Worm (Caenorhabditis elegans) whole organism, late embryonic: ENCODE measurements around the gene H08J19.1.

ENCODE experiments used
- ama-1 ChIP-seq: fragments of 150-350 bp; optimal IDR thresholded peaks from 2 replicates; lab custom pipeline; 2014
- ceh-18 ChIP-seq: sonication (generic microtip); optimal IDR thresholded peaks from 2 replicates; lab custom pipeline; 2016; ENCODE audit warnings: missing genetic modification characterization, missing compliant biosample characterization
- ceh-34 ChIP-seq: sonication (generic microtip); optimal IDR thresholded peaks from 2 replicates; lab custom pipeline; 2016; ENCODE audit warnings: mild to moderate bottlenecking, missing genetic modification characterization, missing compliant biosample characterization
- elt-4 ChIP-seq: sonication (generic microtip); optimal IDR thresholded peaks from 2 replicates; lab custom pipeline; 2016; ENCODE audit warnings: missing genetic modification characterization, missing compliant biosample characterization
- fkh-10 ChIP-seq: fragments of 150-350 bp; optimal IDR thresholded peaks from 2 replicates; lab custom pipeline; 2014; ENCODE audit warnings: missing biosample characterization, missing genetic modification reagents, missing genetic modification characterization
- lim-6 ChIP-seq: sonication (generic microtip); optimal IDR thresholded peaks from 2 replicates; lab custom pipeline; 2016; ENCODE audit warnings: missing genetic modification characterization, missing compliant biosample characterization
- nfya-1 ChIP-seq: sonication (generic microtip); optimal IDR thresholded peaks from 2 replicates; lab custom pipeline; 2017; ENCODE audit warnings: missing genetic modification characterization, mild to moderate bottlenecking, missing compliant biosample characterization, antibody characterized with exemption, moderate library complexity

DNA sequence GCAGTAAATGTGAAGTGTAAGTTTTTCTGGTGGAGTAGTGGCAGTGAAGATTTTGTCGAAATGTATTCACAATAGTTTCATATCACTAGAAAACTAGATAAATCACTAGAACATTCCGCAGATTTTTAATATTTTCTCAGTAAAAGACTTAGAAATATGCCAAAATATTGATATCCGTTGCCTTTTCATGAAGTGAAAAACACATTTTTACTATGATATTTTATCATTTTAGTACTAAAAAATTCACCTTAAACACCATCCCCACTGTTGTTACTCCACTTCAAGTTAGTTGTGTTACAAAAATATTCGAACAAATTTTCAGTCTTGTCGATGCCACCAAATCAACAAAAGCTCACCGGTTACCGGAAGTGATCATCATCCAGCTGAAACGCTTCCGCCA, 49.4 kb upstream of the H08J19.1 start:
- TF ChIP-seq lim-6 (tag; lab: Kevin White, UChicago) (no peak), elt-4 (no peak), nfya-1 (tag; lab: Kevin White, UChicago) (no peak), ceh-18 (tag; lab: Kevin White, UChicago) (no peak), ceh-34 (no peak), ama-1 (lab: Kevin White, UChicago) (no peak), fkh-10 (GFP tag; lab: Kevin White, UChicago) (no peak)
